Worm (Caenorhabditis elegans) whole organism, L2 larva: ENCODE data around the gene ins-6.

Experiments
- C34F6.9 ChIP-seq: fragments of 150-350 bp; optimal IDR thresholded peaks from 2 replicates; lab custom pipeline; 2014; ENCODE audit warnings: missing biosample characterization, missing genetic modification characterization
- blmp-1 ChIP-seq: sonication (generic microtip); optimal IDR thresholded peaks from 2 replicates; lab custom pipeline; 2017; ENCODE audit warnings: missing genetic modification characterization, mild to moderate bottlenecking, missing compliant biosample characterization, antibody characterized with exemption, moderate library complexity; ENCODE audit not compliant: insufficient read depth
- ceh-82 ChIP-seq: fragments of 150-350 bp; optimal IDR thresholded peaks from 2 replicates; lab custom pipeline; 2014; ENCODE audit warnings: missing biosample characterization, missing genetic modification characterization
- elt-3 ChIP-seq: sonication (generic microtip); optimal IDR thresholded peaks from 2 replicates; lab custom pipeline; 2017; ENCODE audit warnings: missing biosample characterization, missing genetic modification characterization
- lin-11 ChIP-seq: fragments of 150-350 bp; sonication (generic microtip); optimal IDR thresholded peaks from 2 replicates; lab custom pipeline; 2014; ENCODE audit warnings: missing biosample characterization, missing genetic modification characterization, inconsistent platforms, mixed read lengths
- lin-13 ChIP-seq: fragments of 150-350 bp; optimal IDR thresholded peaks from 2 replicates; lab custom pipeline; 2014; ENCODE audit warnings: missing biosample characterization, missing genetic modification reagents, missing genetic modification characterization
- nhr-23 ChIP-seq: fragments of 150-350 bp; optimal IDR thresholded peaks from 2 replicates; lab custom pipeline; 2014; ENCODE audit warnings: missing biosample characterization, missing genetic modification reagents, missing genetic modification characterization
- nhr-25 ChIP-seq: fragments of 150-350 bp; sonication (generic microtip); optimal IDR thresholded peaks from 3 replicates; lab custom pipeline; 2014; ENCODE audit warnings: missing biosample characterization, missing genetic modification characterization
- nhr-77 ChIP-seq: fragments of 150-350 bp; optimal IDR thresholded peaks from 2 replicates; lab custom pipeline; 2014; ENCODE audit warnings: missing biosample characterization, missing genetic modification characterization
- skn-1 ChIP-seq: sonication (generic microtip); optimal IDR thresholded peaks from 2 replicates; lab custom pipeline; 2017; ENCODE audit warnings: missing biosample characterization, missing genetic modification characterization
- unc-39 ChIP-seq: fragments of 150-350 bp; optimal IDR thresholded peaks from 2 replicates; lab custom pipeline; 2014; ENCODE audit warnings: missing biosample characterization, missing genetic modification characterization
- unc-62 ChIP-seq: fragments of 150-350 bp; optimal IDR thresholded peaks from 2 replicates; lab custom pipeline; 2014; ENCODE audit warnings: missing biosample characterization, missing genetic modification reagents, missing genetic modification characterization
- zag-1 ChIP-seq: fragments of 150-350 bp; optimal IDR thresholded peaks from 2 replicates; lab custom pipeline; 2014; ENCODE audit warnings: missing biosample characterization, missing genetic modification characterization

- TF ChIP-seq elt-3 (tag; lab: Kevin White, UChicago): no peak
- TF ChIP-seq C34F6.9 (tag; lab: Kevin White, UChicago): no peak
- TF ChIP-seq unc-39 (tag; lab: Kevin White, UChicago): no peak
- no peak for TF ChIP-seq nhr-23 (tag; lab: Kevin White, UChicago)
- TF ChIP-seq nhr-25 (tag; lab: Kevin White, UChicago): no peak
- no peak for TF ChIP-seq lin-13 (GFP tag; lab: Kevin White, UChicago)
- no peak for TF ChIP-seq lin-11 (tag; lab: Kevin White, UChicago)
- no peak for TF ChIP-seq skn-1 (tag; lab: Kevin White, UChicago)
- TF ChIP-seq blmp-1 (tag; lab: Kevin White, UChicago): no peak
- TF ChIP-seq zag-1 (tag; lab: Kevin White, UChicago): no peak
- no peak for TF ChIP-seq unc-62
- TF ChIP-seq nhr-77: no peak
- TF ChIP-seq ceh-82 (tag; lab: Kevin White, UChicago): no peak
Measured at ce11 chrII:5996066-5996465, 4.2 kb upstream of the ins-6 start, which contains the start of gene ins-4.
